Fruit fly (Drosophila melanogaster) whole organism, embryonic: ENCODE measurements around the gene CG11842.

Experiments
- Abd-B ChIP-seq: fragments of 200-800 bp; sonication (Bioruptor generic); optimal IDR thresholded peaks from 2 replicates; lab custom pipeline; 2018; ENCODE audit warnings: missing biosample characterization, mild to moderate bottlenecking, missing genetic modification characterization, moderate library complexity
- Ada2b ChIP-seq: fragments of 200-800 bp; sonication (Bioruptor generic); IDR thresholded peaks from 2 replicates; pipeline ENCODE4 v1.3.6; 2022; ENCODE audit warnings: missing biosample characterization, missing genetic modification characterization
- Aef1 ChIP-seq: fragments of 200-800 bp; sonication (Bioruptor generic); IDR thresholded peaks from 3 replicates; pipeline ENCODE4 v1.3.6; 2022; ENCODE audit warnings: missing biosample characterization, missing genetic modification characterization
- CG10274 ChIP-seq: fragments of 200-800 bp; sonication (Bioruptor generic); optimal IDR thresholded peaks from 3 replicates; lab custom pipeline; 2017; ENCODE audit warnings: missing biosample characterization, mild to moderate bottlenecking, missing genetic modification characterization
- CG12391 ChIP-seq: fragments of 200-800 bp; sonication (Bioruptor generic); optimal IDR thresholded peaks from 3 replicates; lab custom pipeline; 2018; ENCODE audit warnings: missing biosample characterization, mild to moderate bottlenecking, missing genetic modification characterization, moderate library complexity
- CG12769 ChIP-seq: fragments of 200-800 bp; sonication (Bioruptor generic); optimal IDR thresholded peaks from 2 replicates; lab custom pipeline; 2019; ENCODE audit warnings: missing biosample characterization, mild to moderate bottlenecking, missing genetic modification characterization, moderate library complexity
- CG14965 ChIP-seq: fragments of 200-800 bp; sonication (Bioruptor generic); optimal IDR thresholded peaks from 2 replicates; lab custom pipeline; 2016; ENCODE audit warnings: missing biosample characterization, missing genetic modification characterization, borderline replicate concordance
- CG15269 ChIP-seq: fragments of 200-800 bp; sonication (Bioruptor generic); optimal IDR thresholded peaks from 2 replicates; lab custom pipeline; 2018; ENCODE audit warnings: missing biosample characterization, mild to moderate bottlenecking, missing genetic modification characterization, moderate library complexity
- CG15479 ChIP-seq: fragments of 200-800 bp; sonication (Bioruptor generic); optimal IDR thresholded peaks from 3 replicates; lab custom pipeline; 2019; ENCODE audit warnings: missing biosample characterization, mild to moderate bottlenecking, missing genetic modification characterization, moderate library complexity
- CG1602 ChIP-seq: fragments of 200-800 bp; sonication (Bioruptor generic); optimal IDR thresholded peaks from 3 replicates; lab custom pipeline; 2016; ENCODE audit warnings: missing biosample characterization, missing genetic modification characterization
- CG1603 ChIP-seq: fragments of 200-800 bp; sonication (Bioruptor generic); optimal IDR thresholded peaks from 2 replicates; lab custom pipeline; 2019; ENCODE audit warnings: missing biosample characterization, mild to moderate bottlenecking, missing genetic modification characterization, moderate library complexity
- CG17912 ChIP-seq: fragments of 200-800 bp; sonication (Bioruptor generic); optimal IDR thresholded peaks from 2 replicates; lab custom pipeline; 2018; ENCODE audit warnings: missing biosample characterization, mild to moderate bottlenecking, missing genetic modification characterization
- CG2199 ChIP-seq: fragments of 200-800 bp; sonication (Bioruptor generic); IDR thresholded peaks from 3 replicates; pipeline ENCODE4 v1.3.6; 2022; ENCODE audit warnings: missing biosample characterization, missing genetic modification characterization
- CG30020 ChIP-seq: fragments of 200-800 bp; optimal IDR thresholded peaks from 2 replicates; lab custom pipeline; 2019; ENCODE audit warnings: missing biosample characterization, mild to moderate bottlenecking, missing genetic modification characterization, moderate library complexity
- CG30403 ChIP-seq: fragments of 200-800 bp; sonication (Bioruptor generic); optimal IDR thresholded peaks from 3 replicates; lab custom pipeline; 2016; ENCODE audit warnings: missing biosample characterization, missing genetic modification characterization
- CG3163 ChIP-seq: fragments of 200-800 bp; sonication (Bioruptor generic); optimal IDR thresholded peaks from 3 replicates; lab custom pipeline; 2016; ENCODE audit warnings: missing biosample characterization, missing genetic modification characterization
- CG34376 ChIP-seq: fragments of 200-800 bp; sonication (Bioruptor generic); optimal IDR thresholded peaks from 2 replicates; lab custom pipeline; 2018; ENCODE audit warnings: missing biosample characterization, mild to moderate bottlenecking, missing genetic modification characterization
- CG4328 ChIP-seq: fragments of 200-800 bp; sonication (Bioruptor generic); optimal IDR thresholded peaks from 3 replicates; lab custom pipeline; 2017; ENCODE audit warnings: missing biosample characterization, missing genetic modification reagents, missing genetic modification characterization
- CG6683 ChIP-seq: fragments of 200-800 bp; sonication (Bioruptor generic); optimal IDR thresholded peaks from 2 replicates; lab custom pipeline; 2017; ENCODE audit warnings: missing biosample characterization, mild to moderate bottlenecking, missing genetic modification characterization, missing genetic modification reagents
- CG8290 ChIP-seq, 3 experiments: fragments of 200-800 bp; sonication (Bioruptor generic); optimal IDR thresholded peaks; 2 replicates each; lab custom pipeline; 2016 to 2019; ENCODE audit warnings: missing biosample characterization in 3 of 3, missing genetic modification characterization in 3 of 3, mild to moderate bottlenecking in 2 of 3, moderate library complexity in 1 of 3
- CHES-1-like ChIP-seq: fragments of 200-800 bp; sonication (Bioruptor generic); optimal IDR thresholded peaks from 2 replicates; lab custom pipeline; 2016; ENCODE audit warnings: missing biosample characterization, missing genetic modification characterization
- CrebB ChIP-seq: fragments of 200-800 bp; sonication (Bioruptor generic); optimal IDR thresholded peaks from 3 replicates; lab custom pipeline; 2018; ENCODE audit warnings: missing biosample characterization, mild to moderate bottlenecking, missing genetic modification characterization
- E2f2 ChIP-seq: fragments of 200-800 bp; sonication (Bioruptor generic); IDR thresholded peaks from 2 replicates; pipeline ENCODE4 v1.3.6; 2022; ENCODE audit warnings: missing biosample characterization, missing genetic modification characterization
- Hr78 ChIP-seq, 2 experiments: fragments of 200-800 bp in 1 of 2; fragments of >200 bp in 1 of 2; sonication (Bioruptor generic) in 1 of 2; optimal IDR thresholded peaks; 2 replicates each; lab custom pipeline; 2017 to 2019; ENCODE audit warnings: missing biosample characterization in 2 of 2, missing genetic modification characterization in 2 of 2, mild to moderate bottlenecking in 1 of 2, moderate library complexity in 1 of 2
- MTF-1 ChIP-seq: fragments of 200-800 bp; sonication (Bioruptor generic); optimal IDR thresholded peaks from 2 replicates; lab custom pipeline; 2018; ENCODE audit warnings: missing biosample characterization, mild to moderate bottlenecking, missing genetic modification characterization, borderline replicate concordance
- Myb ChIP-seq: fragments of 200-800 bp; sonication (Bioruptor generic); optimal IDR thresholded peaks from 2 replicates; lab custom pipeline; 2016; ENCODE audit warnings: missing biosample characterization, missing genetic modification characterization
- Pdp1 ChIP-seq, 2 experiments: fragments of 200-800 bp; sonication (Bioruptor generic); optimal IDR thresholded peaks; 3 replicates each; lab custom pipeline; 2016; ENCODE audit warnings: missing biosample characterization in 2 of 2, missing genetic modification characterization in 2 of 2, mild to moderate bottlenecking in 1 of 2, moderate library complexity in 1 of 2
- Sox100B ChIP-seq: fragments of 200-800 bp; sonication (Bioruptor generic); optimal IDR thresholded peaks from 3 replicates; lab custom pipeline; 2018; ENCODE audit warnings: missing biosample characterization, mild to moderate bottlenecking, missing genetic modification characterization
- Sry-β ChIP-seq: fragments of 200-800 bp; sonication (Bioruptor generic); optimal IDR thresholded peaks from 2 replicates; lab custom pipeline; 2018; ENCODE audit warnings: missing biosample characterization, mild to moderate bottlenecking, missing genetic modification characterization, moderate library complexity
- TFAM ChIP-seq: fragments of 200-800 bp; sonication (Bioruptor generic); optimal IDR thresholded peaks from 2 replicates; lab custom pipeline; 2017; ENCODE audit warnings: missing biosample characterization, missing genetic modification characterization, inconsistent platforms
- abd-A ChIP-seq: fragments of 200-800 bp; sonication (Bioruptor generic); optimal IDR thresholded peaks from 3 replicates; lab custom pipeline; 2019; ENCODE audit warnings: missing biosample characterization, mild to moderate bottlenecking, missing genetic modification characterization, moderate library complexity
- al ChIP-seq: fragments of 200-800 bp; sonication (Bioruptor generic); IDR thresholded peaks from 2 replicates; pipeline ENCODE4 v1.3.6; 2022; ENCODE audit warnings: missing biosample characterization, missing genetic modification characterization
- br ChIP-seq: fragments of >200 bp; optimal IDR thresholded peaks from 2 replicates; lab custom pipeline; 2017
- bsh ChIP-seq, 2 experiments: fragments of 200-800 bp; sonication (Bioruptor generic); optimal IDR thresholded peaks; 2 replicates each; lab custom pipeline; 2017 to 2018; ENCODE audit warnings: mild to moderate bottlenecking in 2 of 2, missing biosample characterization in 2 of 2, missing genetic modification characterization in 2 of 2, moderate library complexity in 1 of 2
- cg ChIP-seq: fragments of 200-800 bp; sonication (Bioruptor generic); optimal IDR thresholded peaks from 3 replicates; lab custom pipeline; 2019; ENCODE audit warnings: missing biosample characterization, mild to moderate bottlenecking, missing genetic modification characterization, moderate library complexity
- chif ChIP-seq, 2 experiments: fragments of 200-800 bp; sonication (Bioruptor generic); optimal IDR thresholded peaks; 3 replicates each; lab custom pipeline; 2016; ENCODE audit warnings: missing biosample characterization in 2 of 2, missing genetic modification characterization in 2 of 2
- crc ChIP-seq: fragments of 200-800 bp; sonication (Bioruptor generic); optimal IDR thresholded peaks from 2 replicates; lab custom pipeline; 2016; ENCODE audit warnings: missing biosample characterization, missing genetic modification characterization
- dm ChIP-seq: fragments of 200-800 bp; sonication (Bioruptor generic); optimal IDR thresholded peaks from 3 replicates; lab custom pipeline; 2016; ENCODE audit warnings: missing biosample characterization, missing genetic modification characterization
- dpn ChIP-seq, 2 experiments: fragments of 200-800 bp; sonication (Bioruptor generic); optimal IDR thresholded peaks; 3 replicates each; lab custom pipeline; 2016; ENCODE audit warnings: missing biosample characterization in 2 of 2, missing genetic modification characterization in 2 of 2
- dysf ChIP-seq: fragments of 200-800 bp; sonication (Bioruptor generic); IDR thresholded peaks from 3 replicates; pipeline ENCODE4 v1.3.6; 2022; ENCODE audit warnings: missing biosample characterization, missing genetic modification characterization
- fd64A ChIP-seq: fragments of 200-800 bp; sonication (Bioruptor generic); optimal IDR thresholded peaks from 3 replicates; lab custom pipeline; 2018; ENCODE audit warnings: missing biosample characterization, mild to moderate bottlenecking, missing genetic modification characterization
- inv ChIP-seq: fragments of 200-800 bp; sonication (Bioruptor generic); IDR thresholded peaks from 2 replicates; pipeline ENCODE4 v1.3.6; 2022; ENCODE audit warnings: missing biosample characterization, missing genetic modification characterization; ENCODE audit not compliant: partially characterized antibody
- maf-S ChIP-seq: fragments of 200-800 bp; sonication (Bioruptor generic); optimal IDR thresholded peaks from 2 replicates; lab custom pipeline; 2016; ENCODE audit warnings: missing biosample characterization, missing genetic modification characterization
- pb ChIP-seq: fragments of 200-800 bp; sonication (Bioruptor generic); optimal IDR thresholded peaks from 3 replicates; lab custom pipeline; 2016; ENCODE audit warnings: missing biosample characterization, missing genetic modification characterization
- pros ChIP-seq: fragments of 200-800 bp; sonication (Bioruptor generic); optimal IDR thresholded peaks from 3 replicates; lab custom pipeline; 2019; ENCODE audit warnings: missing biosample characterization, mild to moderate bottlenecking, missing genetic modification characterization, moderate library complexity
- psq ChIP-seq: fragments of 200-800 bp; sonication (Bioruptor generic); optimal IDR thresholded peaks from 2 replicates; lab custom pipeline; 2017; ENCODE audit warnings: missing biosample characterization, missing genetic modification characterization
- run ChIP-seq: fragments of 200-800 bp; sonication (Bioruptor generic); optimal IDR thresholded peaks from 3 replicates; lab custom pipeline; 2018; ENCODE audit warnings: missing biosample characterization, mild to moderate bottlenecking, missing genetic modification characterization
- schlank ChIP-seq: fragments of 200-800 bp; sonication (Bioruptor generic); optimal IDR thresholded peaks from 2 replicates; lab custom pipeline; 2018; ENCODE audit warnings: missing biosample characterization, mild to moderate bottlenecking, missing genetic modification characterization
- trem ChIP-seq: fragments of 200-800 bp; optimal IDR thresholded peaks from 3 replicates; lab custom pipeline; 2019; ENCODE audit warnings: missing biosample characterization, mild to moderate bottlenecking, missing genetic modification characterization, moderate library complexity
- wor ChIP-seq: fragments of 200-800 bp; sonication (Bioruptor generic); IDR thresholded peaks from 2 replicates; pipeline ENCODE4 v1.3.6; 2022; ENCODE audit warnings: missing biosample characterization, missing genetic modification characterization

The CG11842 gene

dm6 chr3R:29064682-29065100 is 12.2 kb downstream of the CG11842 start (continued):
- TF ChIP-seq dpn (GFP tag; optimal IDR thresholded peaks at IDR 0.05; lab: Kevin White, UChicago), result peak in 1 of 2 experiments; percentile 9
- no peak for TF ChIP-seq CG34376
- TF ChIP-seq schlank (tag; lab: Kevin White, UChicago), result no peak
- peak in 1 of 2 experiments; percentile 18 for TF ChIP-seq bsh (GFP tag; optimal IDR thresholded peaks at IDR 0.05; lab: Kevin White, UChicago)
- TF ChIP-seq CG12391 (tag; lab: Kevin White, UChicago), result peak; percentile 11
- TF ChIP-seq Ada2b, result no peak
- no peak for TF ChIP-seq Myb
- TF ChIP-seq CHES-1-like (GFP tag; lab: Kevin White, UChicago), result no peak
- TF ChIP-seq Aef1 (GFP tag; lab: Robert Waterston, UW), result no peak
- peak; percentile 12 for TF ChIP-seq CG15479 (GFP tag; lab: Kevin White, UChicago)
- TF ChIP-seq abd-A (tag; lab: Kevin White, UChicago), result no peak
- no peak for TF ChIP-seq CG30020 (tag; lab: Kevin White, UChicago)
- TF ChIP-seq br, result no peak
- TF ChIP-seq Abd-B (GFP tag; lab: Kevin White, UChicago), result no peak
- no peak for TF ChIP-seq run (tag; lab: Kevin White, UChicago)
- no peak for TF ChIP-seq wor (GFP tag; lab: Robert Waterston, UW)
- no peak for TF ChIP-seq Pdp1 (GFP tag; optimal IDR thresholded peaks at IDR 0.05; lab: Kevin White, UChicago)
- TF ChIP-seq MTF-1 (GFP tag; lab: Kevin White, UChicago), result no peak
- no peak for TF ChIP-seq CG14965 (GFP tag; lab: Kevin White, UChicago)
- no peak for TF ChIP-seq al (GFP tag; lab: Robert Waterston, UW)
- no peak for TF ChIP-seq Sry-β (GFP tag; lab: Kevin White, UChicago)
- no peak for TF ChIP-seq E2f2
- no peak for TF ChIP-seq inv (GFP tag; lab: Robert Waterston, UW)
- TF ChIP-seq pros (GFP tag; lab: Kevin White, UChicago), result no peak
- no peak for TF ChIP-seq pb (GFP tag; lab: Kevin White, UChicago)
- TF ChIP-seq CG1602, result no peak
- TF ChIP-seq CG17912 (GFP tag; lab: Kevin White, UChicago), result no peak
- no peak for TF ChIP-seq CG8290 (GFP tag; optimal IDR thresholded peaks at IDR 0.05; lab: Kevin White, UChicago)
- TF ChIP-seq CG8290 (tag; optimal IDR thresholded peaks at IDR 0.05; lab: Kevin White, UChicago), result peak in 1 of 2 experiments; percentile 23
- no peak for TF ChIP-seq psq (GFP tag; lab: Kevin White, UChicago)
- no peak for TF ChIP-seq trem (tag; lab: Kevin White, UChicago)
- no peak for TF ChIP-seq cg (GFP tag; lab: Kevin White, UChicago)
- TF ChIP-seq CG6683 (GFP tag; lab: Kevin White, UChicago), result no peak
- no peak for TF ChIP-seq chif (GFP tag; optimal IDR thresholded peaks at IDR 0.05; lab: Kevin White, UChicago)
- TF ChIP-seq dm (GFP tag; lab: Kevin White, UChicago), result no peak
- TF ChIP-seq crc, result no peak
- no peak for TF ChIP-seq CG10274 (GFP tag; lab: Kevin White, UChicago)
- peak; percentile 5 for TF ChIP-seq CG15269
- no peak for TF ChIP-seq CrebB (tag; lab: Kevin White, UChicago)
- TF ChIP-seq dysf (GFP tag; lab: Robert Waterston, UW), result no peak
- TF ChIP-seq TFAM (GFP tag; lab: Kevin White, UChicago), result no peak
- peak in 1 of 2 experiments; percentile 78 for TF ChIP-seq Hr78 (GFP tag; optimal IDR thresholded peaks at IDR 0.05; lab: Kevin White, UChicago)
- TF ChIP-seq fd64A, result no peak
- TF ChIP-seq CG1603 (tag; lab: Kevin White, UChicago), result peak; percentile 8
- no peak for TF ChIP-seq CG2199 (GFP tag; lab: Robert Waterston, UW)
- TF ChIP-seq CG3163 (GFP tag; lab: Kevin White, UChicago), result peak; percentile 68
- no peak for TF ChIP-seq Sox100B (GFP tag; lab: Kevin White, UChicago)
- no peak for TF ChIP-seq CG30403 (GFP tag; lab: Kevin White, UChicago)
- TF ChIP-seq CG4328 (GFP tag; lab: Kevin White, UChicago), result no peak
- peak; percentile 72 for TF ChIP-seq CG12769
- no peak for TF ChIP-seq maf-S
